Worm (Caenorhabditis elegans) whole organism, mixed stage, embryonic: ENCODE results near the gene srt-19.

ENCODE experiments used
- M03D4.4 ChIP-seq: sonication (generic microtip); optimal IDR thresholded peaks from 2 replicates; lab custom pipeline; 2017; ENCODE audit warnings: mild to moderate bottlenecking, missing genetic modification characterization, missing compliant biosample characterization
- bed-3 ChIP-seq: fragments of 200-800 bp; sonication (Bioruptor generic); optimal IDR thresholded peaks from 3 replicates; lab custom pipeline; 2018; ENCODE audit warnings: mild to moderate bottlenecking, missing genetic modification characterization, moderate library complexity, missing compliant biosample characterization
- blmp-1 ChIP-seq: fragments of 150-350 bp; optimal IDR thresholded peaks from 2 replicates; lab custom pipeline; 2014; ENCODE audit warnings: missing biosample characterization, missing genetic modification characterization
- ceh-39 ChIP-seq: fragments of 150-350 bp; optimal IDR thresholded peaks from 2 replicates; lab custom pipeline; 2014; ENCODE audit warnings: missing biosample characterization, missing genetic modification characterization
- ceh-43 ChIP-seq: fragments of 200-800 bp; sonication (Bioruptor generic); optimal IDR thresholded peaks from 2 replicates; lab custom pipeline; 2018; ENCODE audit warnings: mild to moderate bottlenecking, missing genetic modification characterization, moderate library complexity, missing compliant biosample characterization
- ces-1 ChIP-seq: fragments of 150-350 bp; optimal IDR thresholded peaks from 2 replicates; lab custom pipeline; 2014; ENCODE audit warnings: missing biosample characterization, missing genetic modification reagents, missing genetic modification characterization
- cnd-1 ChIP-seq: fragments of 200-800 bp; sonication (Bioruptor generic); optimal IDR thresholded peaks from 2 replicates; lab custom pipeline; 2018; ENCODE audit warnings: mild to moderate bottlenecking, missing genetic modification characterization, missing compliant biosample characterization
- drap-1 ChIP-seq: fragments of 200-800 bp; sonication (Bioruptor generic); optimal IDR thresholded peaks from 3 replicates; lab custom pipeline; 2018; ENCODE audit warnings: mild to moderate bottlenecking, missing genetic modification characterization, missing compliant biosample characterization
- elt-1 ChIP-seq: sonication (generic microtip); optimal IDR thresholded peaks from 2 replicates; lab custom pipeline; 2017; ENCODE audit warnings: missing genetic modification characterization, mild to moderate bottlenecking, missing compliant biosample characterization, antibody characterized with exemption, moderate library complexity, borderline replicate concordance; ENCODE audit not compliant: insufficient read depth
- elt-3 ChIP-seq: fragments of 150-350 bp; optimal IDR thresholded peaks from 2 replicates; lab custom pipeline; 2014; ENCODE audit warnings: missing biosample characterization, missing genetic modification characterization
- flh-1 ChIP-seq: fragments of 200-800 bp; sonication (Bioruptor generic); optimal IDR thresholded peaks from 2 replicates; lab custom pipeline; 2018; ENCODE audit warnings: mild to moderate bottlenecking, missing genetic modification characterization, moderate library complexity, missing compliant biosample characterization
- hlh-1 ChIP-seq: fragments of 150-350 bp; optimal IDR thresholded peaks from 2 replicates; lab custom pipeline; 2014; ENCODE audit warnings: missing biosample characterization, missing genetic modification reagents, missing genetic modification characterization
- lin-13 ChIP-seq: fragments of 150-350 bp; optimal IDR thresholded peaks from 2 replicates; lab custom pipeline; 2014; ENCODE audit warnings: missing biosample characterization, missing genetic modification characterization
- lin-32 ChIP-seq: fragments of 200-800 bp; sonication (Bioruptor generic); optimal IDR thresholded peaks from 2 replicates; lab custom pipeline; 2018; ENCODE audit warnings: mild to moderate bottlenecking, missing genetic modification characterization, missing compliant biosample characterization
- lsy-2 ChIP-seq: fragments of 150-350 bp; optimal IDR thresholded peaks from 2 replicates; lab custom pipeline; 2014; ENCODE audit warnings: missing biosample characterization, missing genetic modification characterization
- mab-5 ChIP-seq: fragments of 150-350 bp; optimal IDR thresholded peaks from 2 replicates; lab custom pipeline; 2014; ENCODE audit warnings: missing biosample characterization, missing genetic modification characterization
- mep-1 ChIP-seq: fragments of 150-350 bp; optimal IDR thresholded peaks from 2 replicates; lab custom pipeline; 2017; ENCODE audit warnings: missing biosample characterization, missing genetic modification reagents, missing genetic modification characterization, inconsistent platforms
- mls-2 ChIP-seq: sonication (generic microtip); optimal IDR thresholded peaks from 2 replicates; lab custom pipeline; 2016; ENCODE audit warnings: mild to moderate bottlenecking, missing genetic modification characterization, moderate library complexity, missing compliant biosample characterization
- nhr-12 ChIP-seq: fragments of 150-350 bp; optimal IDR thresholded peaks from 2 replicates; lab custom pipeline; 2014; ENCODE audit warnings: missing biosample characterization, missing genetic modification characterization
- nhr-2 ChIP-seq: fragments of 150-350 bp; optimal IDR thresholded peaks from 2 replicates; lab custom pipeline; 2014; ENCODE audit warnings: missing biosample characterization, missing genetic modification characterization
- nhr-237 ChIP-seq: fragments of 150-350 bp; optimal IDR thresholded peaks from 2 replicates; lab custom pipeline; 2014; ENCODE audit warnings: missing biosample characterization, missing genetic modification characterization
- nhr-28 ChIP-seq: fragments of 150-350 bp; optimal IDR thresholded peaks from 2 replicates; lab custom pipeline; 2014; ENCODE audit warnings: missing biosample characterization, missing genetic modification characterization
- nhr-76 ChIP-seq: sonication (generic microtip); optimal IDR thresholded peaks from 2 replicates; lab custom pipeline; 2017; ENCODE audit warnings: missing biosample characterization, missing genetic modification characterization
- pha-4 ChIP-seq: fragments of 150-350 bp; optimal IDR thresholded peaks from 2 replicates; lab custom pipeline; 2018; ENCODE audit warnings: missing biosample characterization, missing genetic modification reagents, missing genetic modification characterization
- sem-2 ChIP-seq: fragments of 200-800 bp; sonication (Bioruptor generic); optimal IDR thresholded peaks from 2 replicates; lab custom pipeline; 2018; ENCODE audit warnings: mild to moderate bottlenecking, missing genetic modification characterization, missing compliant biosample characterization
- snpc-4 ChIP-seq: fragments of 150-350 bp; optimal IDR thresholded peaks from 2 replicates; lab custom pipeline; 2014; ENCODE audit warnings: missing biosample characterization, missing genetic modification characterization
- sptf-1 ChIP-seq: sonication (generic microtip); optimal IDR thresholded peaks from 2 replicates; lab custom pipeline; 2017; ENCODE audit warnings: mild to moderate bottlenecking, missing genetic modification characterization, moderate library complexity, missing compliant biosample characterization
- unc-120 ChIP-seq: sonication (generic microtip); optimal IDR thresholded peaks from 2 replicates; lab custom pipeline; 2017; ENCODE audit warnings: missing genetic modification characterization, missing compliant biosample characterization; ENCODE audit not compliant: poor library complexity, severe bottlenecking
- unc-39 ChIP-seq: fragments of 150-350 bp; optimal IDR thresholded peaks from 2 replicates; lab custom pipeline; 2014; ENCODE audit warnings: missing biosample characterization, missing genetic modification characterization
- unc-62 ChIP-seq: fragments of 150-350 bp; optimal IDR thresholded peaks from 2 replicates; lab custom pipeline; 2014; ENCODE audit warnings: missing biosample characterization, missing genetic modification reagents, missing genetic modification characterization
- zip-8 ChIP-seq: fragments of 150-350 bp; optimal IDR thresholded peaks from 2 replicates; lab custom pipeline; 2014; ENCODE audit warnings: missing biosample characterization, missing genetic modification characterization
- ztf-11 ChIP-seq: fragments of 150-350 bp; optimal IDR thresholded peaks from 2 replicates; lab custom pipeline; 2014; ENCODE audit warnings: missing biosample characterization, missing genetic modification characterization

Gene srt-19

DNA sequence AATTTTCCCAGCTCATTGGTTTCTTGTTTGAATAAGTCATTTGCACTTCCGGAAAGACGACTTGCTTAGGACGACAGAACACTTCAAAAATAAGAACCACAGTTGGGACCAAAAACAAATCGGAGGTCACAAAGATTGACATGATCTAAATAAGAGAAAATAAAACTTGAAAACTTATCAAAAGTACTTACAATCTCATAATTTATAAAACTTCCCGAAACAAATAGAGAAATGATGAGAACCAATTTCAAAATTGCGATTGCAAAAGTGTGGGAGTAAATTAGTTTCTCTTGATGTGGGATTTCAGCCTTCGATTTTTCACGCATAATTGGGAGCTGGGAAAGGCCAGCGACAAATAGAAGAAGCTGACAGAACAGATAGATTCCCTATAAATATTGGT, 13.7 kb downstream of the srt-19 start, which contains the start of gene ZC132.11:
Gene ZC132.11 (minus strand): TSS at position 101 of the 400 bp plus-strand sequence.
- TF ChIP-seq flh-1 (GFP tag; lab: Kevin White, UChicago) (no peak), nhr-237 (tag; lab: Kevin White, UChicago) (no peak), pha-4 (tag; lab: Kevin White, UChicago) (no peak), ztf-11 (tag; lab: Kevin White, UChicago) (no peak), cnd-1 (tag; lab: Kevin White, UChicago) (no peak), blmp-1 (tag; lab: Kevin White, UChicago) (no peak), nhr-12 (no peak), sem-2 (GFP tag; lab: Kevin White, UChicago) (no peak), mls-2 (tag; lab: Kevin White, UChicago) (no peak), ceh-39 (tag; lab: Kevin White, UChicago) (no peak), zip-8 (tag; lab: Kevin White, UChicago) (no peak), drap-1 (no peak), nhr-2 (no peak), ces-1 (GFP tag; lab: Kevin White, UChicago) (no peak), elt-1 (tag; lab: Kevin White, UChicago) (no peak), unc-62 (GFP tag; lab: Kevin White, UChicago) (no peak)
- TF ChIP-seq, all 35 proteins: peak for 0

DNA sequence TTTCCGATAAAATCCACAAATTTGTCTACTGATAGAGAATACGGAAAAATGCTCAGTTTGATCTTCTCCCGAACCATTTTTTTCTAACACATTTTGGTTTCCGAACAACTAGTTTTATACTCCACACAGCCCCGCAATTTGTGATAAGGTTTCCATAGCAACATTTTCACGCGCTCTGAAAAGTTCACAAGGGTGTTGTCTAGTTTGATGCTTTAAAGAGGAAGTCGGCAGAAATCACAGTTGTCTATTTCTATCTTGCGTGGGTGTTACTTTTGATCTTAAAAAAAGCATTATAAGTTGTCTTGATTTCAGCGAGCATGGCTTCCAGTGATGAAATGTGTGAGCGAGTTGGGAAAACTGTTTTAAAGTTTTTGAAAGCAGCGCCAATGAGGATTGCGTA, 14.9 kb downstream of the srt-19 start, which contains the start of gene ZC132.3:
Gene ZC132.3 (minus strand): TSS at position 101 of the 400 bp plus-strand sequence.
- TF ChIP-seq nhr-237 (tag; lab: Kevin White, UChicago) (no peak), drap-1 (no peak), nhr-76 (no peak), nhr-2 (no peak), lsy-2 (tag; lab: Kevin White, UChicago) (no peak), bed-3 (GFP tag; lab: Kevin White, UChicago) (no peak), snpc-4 (no peak), unc-120 (tag; lab: Kevin White, UChicago) (no peak)
- TF ChIP-seq, all 35 proteins: peak for 0

ce11 chrV:4302842-4303241, 18.0 kb downstream of the srt-19 start:
- TF ChIP-seq pha-4 (tag; lab: Kevin White, UChicago) (no peak), nhr-12 (no peak), nhr-2 (no peak), nhr-28 (tag; lab: Kevin White, UChicago) (no peak), lin-32 (GFP tag; lab: Kevin White, UChicago) (no peak), M03D4.4 (no peak), blmp-1 (tag; lab: Kevin White, UChicago) (no peak), nhr-76 (no peak), sem-2 (GFP tag; lab: Kevin White, UChicago) (no peak), unc-62 (GFP tag; lab: Kevin White, UChicago) (no peak), mep-1 (tag; lab: Kevin White, UChicago) (no peak), nhr-237 (tag; lab: Kevin White, UChicago) (no peak), flh-1 (GFP tag; lab: Kevin White, UChicago) (no peak), hlh-1 (no peak), elt-1 (tag; lab: Kevin White, UChicago) (no peak), elt-3 (no peak)
- TF ChIP-seq, all 35 proteins: peak for 0

- TF ChIP-seq hlh-1 (no peak), drap-1 (no peak), nhr-12 (no peak), mls-2 (tag; lab: Kevin White, UChicago) (no peak), nhr-2 (no peak), snpc-4 (no peak), unc-120 (tag; lab: Kevin White, UChicago) (no peak), elt-1 (tag; lab: Kevin White, UChicago) (no peak), nhr-28 (tag; lab: Kevin White, UChicago) (no peak), cnd-1 (tag; lab: Kevin White, UChicago) (no peak), ces-1 (GFP tag; lab: Kevin White, UChicago) (no peak), M03D4.4 (no peak), mab-5 (no peak), nhr-237 (tag; lab: Kevin White, UChicago) (no peak), ztf-11 (tag; lab: Kevin White, UChicago) (no peak), unc-39 (tag; lab: Kevin White, UChicago) (no peak), flh-1 (GFP tag; lab: Kevin White, UChicago) (no peak)
These were observed 19.0 kb downstream of the srt-19 start for ce11 chrV:4303793-4304192.

DNA sequence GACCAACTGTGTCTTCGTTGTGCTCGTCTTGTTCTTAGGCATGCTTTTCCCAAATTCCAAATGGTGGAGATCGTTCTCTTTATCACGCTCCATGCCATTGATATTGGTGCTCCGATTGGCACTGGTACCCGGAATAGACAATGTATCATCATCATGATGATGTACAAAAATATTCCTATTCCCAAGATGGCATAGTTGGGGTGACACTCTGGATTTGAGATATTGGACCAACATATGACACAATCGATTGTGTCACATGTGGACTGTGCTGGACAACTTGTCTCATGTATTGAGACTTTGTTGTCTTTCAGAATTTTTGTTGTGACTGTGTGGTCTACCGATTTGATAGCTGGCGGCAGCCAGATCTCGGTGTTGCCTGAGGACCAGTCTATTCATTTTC, 19.4 kb downstream of the srt-19 start:
- no peak for TF ChIP-seq cnd-1 (tag; lab: Kevin White, UChicago)
- no peak for TF ChIP-seq ceh-39 (tag; lab: Kevin White, UChicago)
- no peak for TF ChIP-seq elt-3
- TF ChIP-seq ceh-43 (GFP tag; lab: Kevin White, UChicago): no peak
- TF ChIP-seq hlh-1: no peak
- TF ChIP-seq lin-13 (tag; lab: Kevin White, UChicago): no peak
- TF ChIP-seq sptf-1: no peak
- no peak for TF ChIP-seq nhr-237 (tag; lab: Kevin White, UChicago)
- no peak for TF ChIP-seq drap-1
- no peak for TF ChIP-seq unc-120 (tag; lab: Kevin White, UChicago)
- no peak for TF ChIP-seq snpc-4
- no peak for TF ChIP-seq nhr-2
